Fruit fly (Drosophila melanogaster) whole organism, pupa: ENCODE results near the gene CG45095.
"Not testable (repeated sequence)": the region's sequence is repeated elsewhere in the genome, so short reads cannot be mapped to it uniquely, and the experiment has no call there.

Experiments
- CG10348 ChIP-seq: fragments of 200-800 bp; sonication (Bioruptor generic); IDR thresholded peaks from 2 replicates; pipeline ENCODE4 v1.3.6; 2022; ENCODE audit warnings: missing biosample characterization, missing genetic modification characterization
- CG12605 ChIP-seq: fragments of 200-800 bp; sonication (Bioruptor generic); IDR thresholded peaks from 2 replicates; pipeline ENCODE4 v1.3.6; 2022; ENCODE audit warnings: missing biosample characterization, missing genetic modification characterization
- CG13204 ChIP-seq: fragments of 200-800 bp; sonication (Bioruptor generic); optimal IDR thresholded peaks from 2 replicates; lab custom pipeline; 2018; ENCODE audit warnings: missing biosample characterization, mild to moderate bottlenecking, missing genetic modification characterization, moderate library complexity
- CG14655 ChIP-seq: fragments of 200-800 bp; sonication (Bioruptor generic); optimal IDR thresholded peaks from 3 replicates; lab custom pipeline; 2017; ENCODE audit warnings: mild to moderate bottlenecking, missing biosample characterization, missing genetic modification reagents, missing genetic modification characterization
- CG15710 ChIP-seq: fragments of 200-800 bp; sonication (Bioruptor generic); optimal IDR thresholded peaks from 2 replicates; lab custom pipeline; 2018; ENCODE audit warnings: missing biosample characterization, mild to moderate bottlenecking, missing genetic modification characterization, moderate library complexity
- CG17806 ChIP-seq: fragments of 200-800 bp; sonication (Bioruptor generic); optimal IDR thresholded peaks from 2 replicates; lab custom pipeline; 2018; ENCODE audit warnings: missing biosample characterization, mild to moderate bottlenecking, missing genetic modification characterization, moderate library complexity
- CG32121 ChIP-seq: fragments of 200-800 bp; sonication (Bioruptor generic); IDR thresholded peaks from 2 replicates; pipeline ENCODE4 v1.3.6; 2022; ENCODE audit warnings: missing biosample characterization, missing genetic modification characterization
- CG34367 ChIP-seq: fragments of 200-800 bp; sonication (Bioruptor generic); optimal IDR thresholded peaks from 2 replicates; lab custom pipeline; 2018; ENCODE audit warnings: missing biosample characterization, mild to moderate bottlenecking, missing genetic modification characterization
- CG4496 ChIP-seq: fragments of 200-800 bp; sonication (Bioruptor generic); IDR thresholded peaks from 3 replicates; pipeline ENCODE4 v1.3.6; 2022; ENCODE audit warnings: missing biosample characterization, missing genetic modification characterization
- CG8159 ChIP-seq: fragments of 200-800 bp; sonication (Bioruptor generic); optimal IDR thresholded peaks from 3 replicates; lab custom pipeline; 2018; ENCODE audit warnings: missing biosample characterization, mild to moderate bottlenecking, missing genetic modification characterization, moderate library complexity
- CG8301 ChIP-seq: fragments of 200-800 bp; sonication (Bioruptor generic); optimal IDR thresholded peaks from 2 replicates; lab custom pipeline; 2018; ENCODE audit warnings: missing biosample characterization, mild to moderate bottlenecking, missing genetic modification characterization
- D1 ChIP-seq: fragments of 200-800 bp; sonication (Bioruptor generic); optimal IDR thresholded peaks from 2 replicates; lab custom pipeline; 2018; ENCODE audit warnings: missing biosample characterization, mild to moderate bottlenecking, missing genetic modification characterization, moderate library complexity
- EcR ChIP-seq: fragments of 200-800 bp; sonication (Bioruptor generic); optimal IDR thresholded peaks from 3 replicates; lab custom pipeline; 2019; ENCODE audit warnings: missing biosample characterization, missing genetic modification characterization, mild to moderate bottlenecking, moderate library complexity, missing genetic modification reagents
- Ets98B ChIP-seq: fragments of 200-800 bp; sonication (Bioruptor generic); IDR thresholded peaks from 2 replicates; pipeline ENCODE4 v1.3.6; 2022; ENCODE audit warnings: missing biosample characterization, missing genetic modification characterization
- Pif1A ChIP-seq: fragments of 200-800 bp; sonication (Bioruptor generic); optimal IDR thresholded peaks from 3 replicates; lab custom pipeline; 2016; ENCODE audit warnings: missing biosample characterization, missing genetic modification characterization
- Snoo ChIP-seq: fragments of 200-800 bp; sonication (Bioruptor generic); optimal IDR thresholded peaks from 3 replicates; lab custom pipeline; 2017; ENCODE audit warnings: missing biosample characterization, mild to moderate bottlenecking, missing genetic modification characterization, inconsistent platforms
- fd96Ca ChIP-seq: fragments of 200-800 bp; sonication (Bioruptor generic); IDR thresholded peaks from 3 replicates; pipeline ENCODE4 v1.3.6; 2022; ENCODE audit warnings: missing biosample characterization, missing genetic modification characterization
- gl ChIP-seq: fragments of 200-800 bp; sonication (Bioruptor generic); optimal IDR thresholded peaks from 2 replicates; lab custom pipeline; 2018; ENCODE audit warnings: missing biosample characterization, mild to moderate bottlenecking, missing genetic modification characterization
- rn ChIP-seq: fragments of 200-800 bp; sonication (Bioruptor generic); IDR thresholded peaks from 2 replicates; pipeline ENCODE4 v1.3.6; 2022; ENCODE audit warnings: missing biosample characterization, missing genetic modification characterization

Gene CG45095

dm6 chr3R:25122736-25123211, 20.4 kb downstream of the CG45095 start, which contains the start of the genes CG31510 and TTLL5:
TSS of gene CG31510 (minus strand) at chr3R:25122920.
TSS of gene TTLL5 (minus strand) at chr3R:25122920.
- TF ChIP-seq fd96Ca (GFP tag; lab: Robert Waterston, UW), result no peak
- no peak for TF ChIP-seq CG10348
- TF ChIP-seq Pif1A (GFP tag; lab: Kevin White, UChicago), result no peak
- TF ChIP-seq CG32121, result no peak

dm6 chr3R:25123262-25123661, 20.9 kb downstream of the CG45095 start, which contains the start of gene vig2:
TSS of gene vig2 (plus strand) at chr3R:25123373.
- TF ChIP-seq Snoo (tag; lab: Kevin White, UChicago), result peak; percentile 52
- peak; percentile 82; the same call in 2 of the 3 replicates for TF ChIP-seq CG4496
- TF ChIP-seq CG15710, result peak; percentile 15
- peak; percentile 14 for TF ChIP-seq CG34367 (tag; lab: Kevin White, UChicago)
- TF ChIP-seq, all 21 proteins: peak for 4; not testable (repeated sequence) for 17

- TF ChIP-seq CG32121, result no peak
- no peak for TF ChIP-seq Snoo (tag; lab: Kevin White, UChicago)
- no peak for TF ChIP-seq Pif1A (GFP tag; lab: Kevin White, UChicago)
- TF ChIP-seq CG4496, result no peak
- no peak for TF ChIP-seq EcR
- no peak for TF ChIP-seq CG13204
- TF ChIP-seq CG14655 (GFP tag; lab: Kevin White, UChicago), result no peak
- no peak for TF ChIP-seq rn (GFP tag; lab: Robert Waterston, UW)
- TF ChIP-seq CG34367 (tag; lab: Kevin White, UChicago), result no peak
- no peak for TF ChIP-seq CG10348
- TF ChIP-seq CG8301 (tag; lab: Kevin White, UChicago), result no peak
- no peak for TF ChIP-seq CG17806 (tag; lab: Kevin White, UChicago)
- TF ChIP-seq Ets98B, result no peak
- no peak for TF ChIP-seq CG8159
- no peak for TF ChIP-seq gl (tag; lab: Kevin White, UChicago)
These were observed 24.5 kb downstream of the CG45095 start for dm6 chr3R:25126823-25127222.

- no peak for TF ChIP-seq CG8301 (tag; lab: Kevin White, UChicago)
These were observed 24.9 kb downstream of the CG45095 start, which contains the start of the genes Mocs2A, Mocs2B and Clbn for dm6 chr3R:25127231-25127689. TSS of gene Mocs2A (minus strand) at chr3R:25127359. TSS of gene Mocs2B (minus strand) at chr3R:25127359. TSS of gene Clbn (plus strand) at chr3R:25127502.

dm6 chr3R:25131042-25131441, 28.7 kb downstream of the CG45095 start, which contains the start of gene Bili:
TSS of gene Bili (plus strand) at chr3R:25131306.
- TF ChIP-seq CG8301 (tag; lab: Kevin White, UChicago); CG13204; CG17806 (tag; lab: Kevin White, UChicago): not testable (repeated sequence)

- peak; percentile 76 for TF ChIP-seq CG12605 (GFP tag; lab: Robert Waterston, UW)
- TF ChIP-seq D1, result no peak
These were observed 35.4 kb downstream of the CG45095 start, which contains the start of gene danr for dm6 chr3R:25137565-25138367. TSS of gene danr (plus strand) at chr3R:25138072.

- TF ChIP-seq Pif1A (GFP tag; lab: Kevin White, UChicago) (no peak), rn (GFP tag; lab: Robert Waterston, UW) (no peak), CG8159 (peak; percentile 33), CG15710 (peak; percentile 13)
These were observed 50.0 kb downstream of the CG45095 start for dm6 chr3R:25152342-25152741.
